Worm (Caenorhabditis elegans) whole organism, young adult: Measurements from ENCODE around the gene dmsr-8.

ENCODE experiments used
- B0261.1 ChIP-seq: sonication (generic microtip); optimal IDR thresholded peaks from 2 replicates; lab custom pipeline; 2016; ENCODE audit warnings: mild to moderate bottlenecking, missing genetic modification characterization, moderate library complexity, missing compliant biosample characterization
- C06A6.2 ChIP-seq: fragments of 200-800 bp; sonication (Bioruptor generic); conservative IDR thresholded peaks from 2 replicates; pipeline ENCODE4 v1.3.6; 2022; ENCODE audit warnings: missing genetic modification characterization, missing compliant biosample characterization
- D2030.7 ChIP-seq: fragments of 200-800 bp; sonication (Bioruptor generic); IDR thresholded peaks from 2 replicates; pipeline ENCODE4 v1.3.6; 2022; ENCODE audit warnings: missing genetic modification reagents, missing genetic modification characterization, missing compliant biosample characterization
- F39B2.1 ChIP-seq: fragments of 200-800 bp; sonication (Bioruptor generic); IDR thresholded peaks from 2 replicates; pipeline ENCODE4 v1.3.6; 2022; ENCODE audit warnings: missing genetic modification reagents, missing genetic modification characterization, missing compliant biosample characterization
- F52B5.7 ChIP-seq: sonication (generic microtip); optimal IDR thresholded peaks from 2 replicates; lab custom pipeline; 2016; ENCODE audit warnings: mild to moderate bottlenecking, missing genetic modification characterization, missing compliant biosample characterization
- T07F8.4 ChIP-seq: sonication (generic microtip); optimal IDR thresholded peaks from 2 replicates; lab custom pipeline; 2016; ENCODE audit warnings: mild to moderate bottlenecking, missing genetic modification characterization, moderate library complexity, missing compliant biosample characterization
- T26A5.8 ChIP-seq: sonication (generic microtip); optimal IDR thresholded peaks from 2 replicates; lab custom pipeline; 2016; ENCODE audit warnings: missing genetic modification characterization, missing compliant biosample characterization
- Y53G8AR.9 ChIP-seq: fragments of 200-800 bp; sonication (Bioruptor generic); conservative IDR thresholded peaks from 2 replicates; pipeline ENCODE4 v1.3.6; 2022; ENCODE audit warnings: missing genetic modification reagents, missing genetic modification characterization, missing compliant biosample characterization
- Y95B8A.8 ChIP-seq: fragments of 200-800 bp; sonication (Bioruptor generic); IDR thresholded peaks from 2 replicates; pipeline ENCODE4 v1.3.6; 2022; ENCODE audit warnings: missing genetic modification reagents, missing genetic modification characterization, missing compliant biosample characterization
- aptf-3 ChIP-seq: fragments of 200-800 bp; sonication (Bioruptor generic); IDR thresholded peaks from 2 replicates; pipeline ENCODE4 v1.3.6; 2022; ENCODE audit warnings: missing genetic modification characterization, missing compliant biosample characterization
- atf-7 ChIP-seq: sonication (generic microtip); optimal IDR thresholded peaks from 2 replicates; lab custom pipeline; 2017; ENCODE audit warnings: mild to moderate bottlenecking, missing genetic modification characterization, missing compliant biosample characterization
- bed-1 ChIP-seq: fragments of 200-800 bp; sonication (Bioruptor generic); IDR thresholded peaks from 2 replicates; pipeline ENCODE4 v1.3.6; 2022; ENCODE audit warnings: missing genetic modification reagents, missing genetic modification characterization, missing compliant biosample characterization
- ceh-40 ChIP-seq: fragments of 200-800 bp; sonication (Bioruptor generic); IDR thresholded peaks from 2 replicates; pipeline ENCODE4 v1.3.6; 2022; ENCODE audit warnings: missing genetic modification characterization, missing compliant biosample characterization
- ceh-79 ChIP-seq: sonication (generic microtip); optimal IDR thresholded peaks from 2 replicates; lab custom pipeline; 2017; ENCODE audit warnings: mild to moderate bottlenecking, missing genetic modification characterization, missing compliant biosample characterization
- dpff-1 ChIP-seq: sonication (generic microtip); optimal IDR thresholded peaks from 2 replicates; lab custom pipeline; 2017; ENCODE audit warnings: mild to moderate bottlenecking, missing genetic modification characterization, missing compliant biosample characterization
- egl-44 ChIP-seq: fragments of 200-800 bp; sonication (Bioruptor generic); IDR thresholded peaks from 2 replicates; pipeline ENCODE4 v1.3.6; 2022; ENCODE audit warnings: missing genetic modification reagents, missing genetic modification characterization, missing compliant biosample characterization
- ekl-4 ChIP-seq: fragments of 200-800 bp; sonication (Bioruptor generic); IDR thresholded peaks from 2 replicates; pipeline ENCODE4 v1.3.6; 2022; ENCODE audit warnings: missing genetic modification reagents, missing genetic modification characterization, missing compliant biosample characterization
- fkh-3 ChIP-seq: sonication (generic microtip); optimal IDR thresholded peaks from 2 replicates; lab custom pipeline; 2016; ENCODE audit warnings: mild to moderate bottlenecking, missing genetic modification characterization, missing compliant biosample characterization
- hlh-12 ChIP-seq: sonication (generic microtip); optimal IDR thresholded peaks from 2 replicates; lab custom pipeline; 2016; ENCODE audit warnings: missing genetic modification characterization, missing compliant biosample characterization
- hlh-26 ChIP-seq: fragments of 200-800 bp; sonication (Bioruptor generic); conservative IDR thresholded peaks from 2 replicates; pipeline ENCODE4 v1.3.6; 2022; ENCODE audit warnings: missing genetic modification reagents, missing genetic modification characterization, missing compliant biosample characterization
- lag-1 ChIP-seq: fragments of 200-800 bp; sonication (Bioruptor generic); IDR thresholded peaks from 2 replicates; pipeline ENCODE4 v1.3.6; 2022; ENCODE audit warnings: missing genetic modification reagents, missing genetic modification characterization, missing compliant biosample characterization
- lin-26 ChIP-seq: fragments of 200-800 bp; sonication (Bioruptor generic); IDR thresholded peaks from 2 replicates; pipeline ENCODE4 v1.3.6; 2022; ENCODE audit warnings: missing genetic modification reagents, missing genetic modification characterization, missing compliant biosample characterization
- lin-54 ChIP-seq: fragments of 200-800 bp; sonication (Bioruptor generic); optimal IDR thresholded peaks from 2 replicates; lab custom pipeline; 2018; ENCODE audit warnings: mild to moderate bottlenecking, missing genetic modification characterization, missing compliant biosample characterization
- madf-6 ChIP-seq: fragments of 200-800 bp; sonication (Bioruptor generic); IDR thresholded peaks from 2 replicates; pipeline ENCODE4 v1.3.6; 2022; ENCODE audit warnings: missing genetic modification reagents, missing genetic modification characterization, missing compliant biosample characterization
- madf-8 ChIP-seq: fragments of 200-800 bp; sonication (Bioruptor generic); conservative IDR thresholded peaks from 2 replicates; pipeline ENCODE4 v1.3.6; 2022; ENCODE audit warnings: missing genetic modification reagents, missing genetic modification characterization, missing compliant biosample characterization
- mes-4 ChIP-seq: sonication (generic microtip); optimal IDR thresholded peaks from 2 replicates; lab custom pipeline; 2016; ENCODE audit warnings: missing genotype, missing genetic modification characterization, missing compliant biosample characterization
- mxl-1 ChIP-seq: sonication (generic microtip); optimal IDR thresholded peaks from 2 replicates; lab custom pipeline; 2016; ENCODE audit warnings: missing genetic modification characterization, missing compliant biosample characterization
- nhr-120 ChIP-seq: fragments of 200-800 bp; sonication (Bioruptor generic); IDR thresholded peaks from 2 replicates; pipeline ENCODE4 v1.3.6; 2022; ENCODE audit warnings: missing genetic modification characterization, missing compliant biosample characterization
- nhr-179 ChIP-seq: sonication (generic microtip); optimal IDR thresholded peaks from 2 replicates; lab custom pipeline; 2016; ENCODE audit warnings: mild to moderate bottlenecking, missing genetic modification characterization, missing compliant biosample characterization
- nhr-27 ChIP-seq: fragments of 200-800 bp; sonication (Bioruptor generic); optimal IDR thresholded peaks from 2 replicates; lab custom pipeline; 2018; ENCODE audit warnings: mild to moderate bottlenecking, missing genetic modification characterization, moderate library complexity, missing compliant biosample characterization
- pha-4 ChIP-seq: fragments of 150-350 bp; sonication (generic microtip); optimal IDR thresholded peaks from 2 replicates; lab custom pipeline; 2014; ENCODE audit warnings: missing biosample characterization, missing genetic modification reagents, missing genetic modification characterization
- repo-1 ChIP-seq: sonication (generic microtip); optimal IDR thresholded peaks from 2 replicates; lab custom pipeline; 2017; ENCODE audit warnings: mild to moderate bottlenecking, missing genetic modification characterization, missing compliant biosample characterization
- snpc-4 ChIP-seq, 5 experiments: fragments of 150-350 bp in 1 of 5; sonication (generic microtip) in 4 of 5; optimal IDR thresholded peaks; 2 replicates each; lab custom pipeline; 2014 to 2018; ENCODE audit warnings: missing genetic modification characterization in 5 of 5, missing biosample characterization in 3 of 5, antibody characterized with exemption in 2 of 5, mild to moderate bottlenecking in 2 of 5, missing compliant biosample characterization in 2 of 5, missing genotype in 2 of 5, moderate library complexity in 2 of 5, missing genetic modification reagents in 1 of 5
- tbp1 ChIP-seq: fragments of 200-800 bp; sonication (Bioruptor generic); optimal IDR thresholded peaks from 2 replicates; lab custom pipeline; 2018; ENCODE audit warnings: mild to moderate bottlenecking, missing genetic modification characterization, missing compliant biosample characterization
- tbx-9 ChIP-seq: sonication (generic microtip); optimal IDR thresholded peaks from 2 replicates; lab custom pipeline; 2016; ENCODE audit warnings: borderline replicate concordance, missing genetic modification characterization, inconsistent platforms, missing compliant biosample characterization
- tlf-1 ChIP-seq: fragments of 200-800 bp; sonication (Bioruptor generic); optimal IDR thresholded peaks from 2 replicates; lab custom pipeline; 2018; ENCODE audit warnings: mild to moderate bottlenecking, missing genetic modification characterization, missing compliant biosample characterization
- xnd-1 ChIP-seq: sonication (generic microtip); optimal IDR thresholded peaks from 2 replicates; lab custom pipeline; 2016; ENCODE audit warnings: missing genotype, missing genetic modification reagents, missing genetic modification characterization, missing compliant biosample characterization
- zfh-2 ChIP-seq: fragments of 200-800 bp; sonication (Bioruptor generic); conservative IDR thresholded peaks from 2 replicates; pipeline ENCODE4 v1.3.6; 2022; ENCODE audit warnings: missing genetic modification reagents, missing genetic modification characterization, missing compliant biosample characterization
- zim-3 ChIP-seq: sonication (generic microtip); optimal IDR thresholded peaks from 2 replicates; lab custom pipeline; 2017; ENCODE audit warnings: mild to moderate bottlenecking, missing genetic modification characterization, moderate library complexity, missing compliant biosample characterization
- ztf-22 ChIP-seq: fragments of 200-800 bp; sonication (Bioruptor generic); optimal IDR thresholded peaks from 2 replicates; lab custom pipeline; 2018; ENCODE audit warnings: mild to moderate bottlenecking, missing genetic modification characterization, moderate library complexity, missing compliant biosample characterization
- ztf-25 ChIP-seq: fragments of 200-800 bp; sonication (Bioruptor generic); IDR thresholded peaks from 2 replicates; pipeline ENCODE4 v1.3.6; 2022; ENCODE audit warnings: missing genetic modification reagents, missing genetic modification characterization, missing compliant biosample characterization
- ztf-26 ChIP-seq: sonication (generic microtip); optimal IDR thresholded peaks from 2 replicates; lab custom pipeline; 2017; ENCODE audit warnings: missing genetic modification characterization, missing compliant biosample characterization
- ztf-28 ChIP-seq: fragments of 200-800 bp; sonication (Bioruptor generic); IDR thresholded peaks from 2 replicates; pipeline ENCODE4 v1.3.6; 2022; ENCODE audit warnings: missing genetic modification reagents, missing genetic modification characterization, missing compliant biosample characterization
- ztf-6 ChIP-seq: fragments of 200-800 bp; sonication (Bioruptor generic); IDR thresholded peaks from 2 replicates; pipeline ENCODE4 v1.3.6; 2022; ENCODE audit warnings: missing genetic modification reagents, missing genetic modification characterization, missing compliant biosample characterization

Gene dmsr-8

ce11 chrV:10548981-10549380 lies 34.8 kb upstream of the dmsr-8 start, which contains the start of gene srd-34:
TSS of gene srd-34 (minus strand) at chrV:10549081.
- TF ChIP-seq zim-3 (tag; lab: Kevin White, UChicago) (no peak), C06A6.2 (GFP tag; lab: Robert Waterston, UW) (no peak), T07F8.4 (tag; lab: Kevin White, UChicago) (no peak), F39B2.1 (no peak), egl-44 (no peak), repo-1 (tag; lab: Kevin White, UChicago) (no peak), madf-8 (GFP tag; lab: Robert Waterston, UW) (no peak), ztf-26 (no peak), Y95B8A.8 (GFP tag; lab: Robert Waterston, UW) (no peak), nhr-120 (GFP tag; lab: Robert Waterston, UW) (no peak), tbp1 (GFP tag; lab: Kevin White, UChicago) (no peak), madf-6 (GFP tag; lab: Robert Waterston, UW) (no peak), nhr-179 (tag; lab: Kevin White, UChicago) (no peak), hlh-26 (GFP tag; lab: Robert Waterston, UW) (no peak), mes-4 (tag; lab: Kevin White, UChicago) (no peak), ztf-6 (no peak), T26A5.8 (tag; lab: Kevin White, UChicago) (no peak), hlh-12 (no peak), nhr-27 (no peak), atf-7 (no peak)

- no peak for TF ChIP-seq ztf-22
- TF ChIP-seq tlf-1 (GFP tag; lab: Kevin White, UChicago) = no peak
- TF ChIP-seq lag-1 (GFP tag; lab: Robert Waterston, UW) = no peak
- no peak for TF ChIP-seq Y95B8A.8 (GFP tag; lab: Robert Waterston, UW)
- no peak for TF ChIP-seq madf-8 (GFP tag; lab: Robert Waterston, UW)
- TF ChIP-seq lin-26 (GFP tag; lab: Robert Waterston, UW) = no peak
- no peak for TF ChIP-seq xnd-1 (tag; lab: Kevin White, UChicago)
- no peak for TF ChIP-seq lin-54 (GFP tag; lab: Kevin White, UChicago)
- TF ChIP-seq B0261.1 (tag; lab: Kevin White, UChicago) = no peak
- TF ChIP-seq dpff-1 (tag; lab: Kevin White, UChicago) = no peak
- no peak for TF ChIP-seq ztf-25 (GFP tag; lab: Robert Waterston, UW)
- no peak for TF ChIP-seq F52B5.7
- no peak for TF ChIP-seq aptf-3 (GFP tag; lab: Robert Waterston, UW)
- no peak for TF ChIP-seq snpc-4 (GFP tag; optimal IDR thresholded peaks at IDR 0.05; lab: Kevin White, UChicago)
- no peak for TF ChIP-seq snpc-4 (tag; optimal IDR thresholded peaks at IDR 0.05; lab: Kevin White, UChicago)
- no peak for TF ChIP-seq zfh-2 (GFP tag; lab: Robert Waterston, UW)
- no peak for TF ChIP-seq mxl-1 (tag; lab: Kevin White, UChicago)
- TF ChIP-seq ekl-4 (GFP tag; lab: Robert Waterston, UW) = no peak
- TF ChIP-seq ztf-28 (GFP tag; lab: Robert Waterston, UW) = no peak
- TF ChIP-seq pha-4 (tag; lab: Kevin White, UChicago) = no peak
- TF ChIP-seq ceh-79 (tag; lab: Kevin White, UChicago) = no peak
Measured at ce11 chrV:10546749-10547148, 32.6 kb upstream of the dmsr-8 start, which contains the start of gene F25D1.5. TSS of gene F25D1.5 (minus strand) at chrV:10546783.

ce11 chrV:10540024-10540423 lies 25.9 kb upstream of the dmsr-8 start, which contains the start of gene degt-1:
TSS of gene degt-1 (plus strand) at chrV:10540324.
- no peak for TF ChIP-seq D2030.7 (GFP tag; lab: Robert Waterston, UW)
- no peak for TF ChIP-seq ceh-40 (GFP tag; lab: Robert Waterston, UW)
- no peak for TF ChIP-seq T26A5.8 (tag; lab: Kevin White, UChicago)
- TF ChIP-seq tbx-9 (tag; lab: Kevin White, UChicago) = no peak
- TF ChIP-seq fkh-3 = no peak
- TF ChIP-seq bed-1 (GFP tag; lab: Robert Waterston, UW) = no peak
- TF ChIP-seq Y53G8AR.9 (GFP tag; lab: Robert Waterston, UW) = no peak
